Worm (Caenorhabditis elegans): Measurements from ENCODE around the gene npl-4.2.

DNA sequence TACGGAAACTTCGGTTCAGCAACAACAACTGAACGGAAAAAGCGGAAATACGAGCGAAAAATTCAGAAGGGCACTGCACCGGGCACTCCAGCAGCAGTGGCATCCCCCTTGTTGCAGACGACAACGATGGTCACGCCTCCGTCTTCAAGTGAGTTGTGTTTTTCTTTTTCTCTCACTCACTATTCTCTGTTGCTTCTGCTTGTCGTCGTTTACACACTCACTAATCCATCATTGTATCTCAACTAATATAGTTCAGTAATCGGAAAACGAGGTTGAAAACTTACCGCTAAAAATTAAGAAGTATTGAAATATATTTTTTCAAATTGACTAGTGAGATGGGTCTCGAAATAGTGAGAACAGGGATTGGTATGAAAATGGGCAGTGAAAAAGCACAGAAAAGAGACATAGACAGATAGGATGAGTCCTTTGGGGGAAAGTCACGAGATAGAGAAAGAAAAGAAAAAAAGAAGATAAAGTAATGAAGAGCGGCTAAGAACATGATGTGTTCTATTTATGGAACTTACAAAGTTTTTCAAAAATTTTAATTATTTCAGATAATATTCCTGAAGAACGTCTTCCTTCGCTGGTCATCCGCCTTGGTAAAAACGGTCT lies 40.6 kb downstream of the npl-4.2 start:
- no peak for TF ChIP-seq unc-62 (GFP tag; optimal IDR thresholded peaks at IDR 0.05)
- no peak for TF ChIP-seq aly-2 (tag; optimal IDR thresholded peaks at IDR 0.05)
- TF ChIP-seq zag-1 (tag; optimal IDR thresholded peaks at IDR 0.05), result no peak
- TF ChIP-seq ama-1 (optimal IDR thresholded peaks at IDR 0.05), result no peak
- TF ChIP-seq fos-1 (tag; optimal IDR thresholded peaks at IDR 0.05), result no peak
- no peak for TF ChIP-seq nhr-77 (tag; optimal IDR thresholded peaks at IDR 0.05)
- no peak for TF ChIP-seq snpc-4 (tag; optimal IDR thresholded peaks at IDR 0.05)
- TF ChIP-seq ztf-4 (tag; optimal IDR thresholded peaks at IDR 0.05), result no peak
- no peak for TF ChIP-seq unc-39 (tag; optimal IDR thresholded peaks at IDR 0.05)
- no peak for TF ChIP-seq lin-39 (tag; optimal IDR thresholded peaks at IDR 0.05)
- peak in 1 of 2 experiments; percentile 49 for TF ChIP-seq lsy-2 (tag; optimal IDR thresholded peaks at IDR 0.05)
